Worm (Caenorhabditis elegans) whole organism, young adult: ENCODE data around the gene C02F12.5.

Experiments
- F10E7.11 ChIP-seq: sonication (generic microtip); optimal IDR thresholded peaks from 2 replicates; lab custom pipeline; 2017; ENCODE audit warnings: mild to moderate bottlenecking, missing genetic modification characterization, moderate library complexity, missing compliant biosample characterization
- F22D6.2 ChIP-seq: sonication (generic microtip); optimal IDR thresholded peaks from 2 replicates; lab custom pipeline; 2016; ENCODE audit warnings: mild to moderate bottlenecking, missing genetic modification characterization, missing compliant biosample characterization
- F57A8.1 ChIP-seq: fragments of 200-800 bp; sonication (Bioruptor generic); optimal IDR thresholded peaks from 2 replicates; lab custom pipeline; 2018; ENCODE audit warnings: mild to moderate bottlenecking, missing genetic modification characterization, moderate library complexity, missing compliant biosample characterization
- K11D2.4 ChIP-seq: fragments of 200-800 bp; sonication (Bioruptor generic); IDR thresholded peaks from 2 replicates; pipeline ENCODE4 v1.3.6; 2022; ENCODE audit warnings: missing genetic modification reagents, missing genetic modification characterization, missing compliant biosample characterization
- T07F8.4 ChIP-seq: sonication (generic microtip); optimal IDR thresholded peaks from 2 replicates; lab custom pipeline; 2016; ENCODE audit warnings: mild to moderate bottlenecking, missing genetic modification characterization, moderate library complexity, missing compliant biosample characterization
- T26A5.8 ChIP-seq: sonication (generic microtip); optimal IDR thresholded peaks from 2 replicates; lab custom pipeline; 2016; ENCODE audit warnings: missing genetic modification characterization, missing compliant biosample characterization
- Y53F4B.3 ChIP-seq: fragments of 200-800 bp; sonication (Bioruptor generic); IDR thresholded peaks from 2 replicates; pipeline ENCODE4 v1.3.6; 2022; ENCODE audit warnings: missing genetic modification reagents, missing genetic modification characterization, missing compliant biosample characterization
- Y53G8AR.9 ChIP-seq: fragments of 200-800 bp; sonication (Bioruptor generic); conservative IDR thresholded peaks from 2 replicates; pipeline ENCODE4 v1.3.6; 2022; ENCODE audit warnings: missing genetic modification reagents, missing genetic modification characterization, missing compliant biosample characterization
- ama-1 ChIP-seq, 3 experiments: fragments of 150-350 bp in 1 of 3; sonication (generic microtip) in 2 of 3; optimal IDR thresholded peaks; 2 replicates each; lab custom pipeline; 2014 to 2018; ENCODE audit warnings: missing biosample characterization in 2 of 3, missing genetic modification characterization in 2 of 3, missing genetic modification reagents in 2 of 3
- attf-6 ChIP-seq: fragments of 200-800 bp; sonication (Bioruptor generic); IDR thresholded peaks from 2 replicates; pipeline ENCODE4 v1.3.6; 2022; ENCODE audit warnings: missing genetic modification reagents, missing genetic modification characterization, missing compliant biosample characterization
- ccch-3 ChIP-seq: fragments of 200-800 bp; sonication (Bioruptor generic); optimal IDR thresholded peaks from 2 replicates; lab custom pipeline; 2018; ENCODE audit warnings: mild to moderate bottlenecking, missing genetic modification characterization, missing compliant biosample characterization
- cebp-1 ChIP-seq, 2 experiments: fragments of 200-800 bp in 1 of 2; sonication (Bioruptor generic) in 1 of 2; sonication (generic microtip) in 1 of 2; IDR thresholded peaks in 1 of 2; optimal IDR thresholded peaks in 1 of 2; 2 replicates each; pipeline versions ENCODE4 v1.3.6 to Lab custom; 2017 to 2022; ENCODE audit warnings: missing compliant biosample characterization in 2 of 2, missing genetic modification characterization in 2 of 2, mild to moderate bottlenecking in 1 of 2, missing genetic modification reagents in 1 of 2, moderate library complexity in 1 of 2
- ceh-79 ChIP-seq: sonication (generic microtip); optimal IDR thresholded peaks from 2 replicates; lab custom pipeline; 2017; ENCODE audit warnings: mild to moderate bottlenecking, missing genetic modification characterization, missing compliant biosample characterization
- chd-7 ChIP-seq: sonication (generic microtip); optimal IDR thresholded peaks from 2 replicates; lab custom pipeline; 2016; ENCODE audit warnings: mild to moderate bottlenecking, missing genetic modification characterization, moderate library complexity, missing compliant biosample characterization
- fkh-3 ChIP-seq: sonication (generic microtip); optimal IDR thresholded peaks from 2 replicates; lab custom pipeline; 2016; ENCODE audit warnings: mild to moderate bottlenecking, missing genetic modification characterization, missing compliant biosample characterization
- gei-17 ChIP-seq: fragments of 200-800 bp; sonication (Bioruptor generic); optimal IDR thresholded peaks from 2 replicates; lab custom pipeline; 2018; ENCODE audit warnings: mild to moderate bottlenecking, missing genetic modification characterization, missing compliant biosample characterization
- him-1 ChIP-seq: sonication (generic microtip); optimal IDR thresholded peaks from 2 replicates; lab custom pipeline; 2016; ENCODE audit warnings: missing genotype, missing genetic modification reagents, missing genetic modification characterization, missing compliant biosample characterization
- lag-1 ChIP-seq: fragments of 200-800 bp; sonication (Bioruptor generic); IDR thresholded peaks from 2 replicates; pipeline ENCODE4 v1.3.6; 2022; ENCODE audit warnings: missing genetic modification reagents, missing genetic modification characterization, missing compliant biosample characterization
- lin-26 ChIP-seq: fragments of 200-800 bp; sonication (Bioruptor generic); IDR thresholded peaks from 2 replicates; pipeline ENCODE4 v1.3.6; 2022; ENCODE audit warnings: missing genetic modification reagents, missing genetic modification characterization, missing compliant biosample characterization
- lin-40 ChIP-seq: sonication (generic microtip); optimal IDR thresholded peaks from 2 replicates; lab custom pipeline; 2016; ENCODE audit warnings: missing genetic modification characterization, mild to moderate bottlenecking, missing compliant biosample characterization, missing genotype, missing genetic modification reagents
- lsl-1 ChIP-seq: fragments of 200-800 bp; sonication (Bioruptor generic); optimal IDR thresholded peaks from 2 replicates; lab custom pipeline; 2018; ENCODE audit warnings: mild to moderate bottlenecking, missing genetic modification characterization, moderate library complexity, missing compliant biosample characterization
- madf-10 ChIP-seq: sonication (generic microtip); optimal IDR thresholded peaks from 2 replicates; lab custom pipeline; 2016; ENCODE audit warnings: mild to moderate bottlenecking, missing genetic modification characterization, missing compliant biosample characterization
- madf-3 ChIP-seq: fragments of 200-800 bp; sonication (Bioruptor generic); IDR thresholded peaks from 2 replicates; pipeline ENCODE4 v1.3.6; 2022; ENCODE audit warnings: missing genetic modification reagents, missing genetic modification characterization, missing compliant biosample characterization
- mel-28 ChIP-seq: sonication (generic microtip); optimal IDR thresholded peaks from 2 replicates; lab custom pipeline; 2016; ENCODE audit warnings: borderline replicate concordance, mild to moderate bottlenecking, missing genetic modification characterization, missing compliant biosample characterization
- nfya-1 ChIP-seq: sonication (generic microtip); optimal IDR thresholded peaks from 2 replicates; lab custom pipeline; 2017; ENCODE audit warnings: antibody characterized with exemption, missing compliant biosample characterization, missing genetic modification characterization, borderline replicate concordance; ENCODE audit not compliant: insufficient read depth
- nfyb-1 ChIP-seq: fragments of 200-800 bp; sonication (Bioruptor generic); IDR thresholded peaks from 2 replicates; pipeline ENCODE4 v1.3.6; 2022; ENCODE audit warnings: missing genetic modification reagents, missing genetic modification characterization, missing compliant biosample characterization
- nhr-27 ChIP-seq: fragments of 200-800 bp; sonication (Bioruptor generic); optimal IDR thresholded peaks from 2 replicates; lab custom pipeline; 2018; ENCODE audit warnings: mild to moderate bottlenecking, missing genetic modification characterization, moderate library complexity, missing compliant biosample characterization
- pha-4 ChIP-seq: fragments of 150-350 bp; sonication (generic microtip); optimal IDR thresholded peaks from 2 replicates; lab custom pipeline; 2014; ENCODE audit warnings: missing biosample characterization, missing genetic modification reagents, missing genetic modification characterization
- rpc-1 ChIP-seq, 2 experiments: fragments of 150-350 bp in 1 of 2; sonication (generic microtip) in 1 of 2; optimal IDR thresholded peaks; 2 replicates each; lab custom pipeline; 2014 to 2018; ENCODE audit warnings: missing biosample characterization in 1 of 2, missing genetic modification characterization in 1 of 2, missing genetic modification reagents in 1 of 2, missing genotype in 1 of 2
- sdz-38 ChIP-seq: sonication (generic microtip); optimal IDR thresholded peaks from 2 replicates; lab custom pipeline; 2016; ENCODE audit warnings: missing genotype, missing genetic modification characterization, missing compliant biosample characterization
- sea-2 ChIP-seq: fragments of 200-800 bp; sonication (Bioruptor generic); IDR thresholded peaks from 2 replicates; pipeline ENCODE4 v1.3.6; 2022; ENCODE audit warnings: missing genetic modification characterization, missing compliant biosample characterization
- snpc-3.4 ChIP-seq: sonication (generic microtip); optimal IDR thresholded peaks from 2 replicates; lab custom pipeline; 2017; ENCODE audit warnings: missing genetic modification characterization, mild to moderate bottlenecking, missing compliant biosample characterization, antibody characterized with exemption, moderate library complexity, missing genotype, missing genetic modification reagents
- tbx-9 ChIP-seq: sonication (generic microtip); optimal IDR thresholded peaks from 2 replicates; lab custom pipeline; 2016; ENCODE audit warnings: borderline replicate concordance, missing genetic modification characterization, inconsistent platforms, missing compliant biosample characterization
- unc-130 ChIP-seq: sonication (generic microtip); optimal IDR thresholded peaks from 2 replicates; lab custom pipeline; 2016; ENCODE audit warnings: missing genetic modification reagents, missing genetic modification characterization, missing compliant biosample characterization
- zim-3 ChIP-seq: sonication (generic microtip); optimal IDR thresholded peaks from 2 replicates; lab custom pipeline; 2017; ENCODE audit warnings: mild to moderate bottlenecking, missing genetic modification characterization, moderate library complexity, missing compliant biosample characterization
- ztf-25 ChIP-seq: fragments of 200-800 bp; sonication (Bioruptor generic); IDR thresholded peaks from 2 replicates; pipeline ENCODE4 v1.3.6; 2022; ENCODE audit warnings: missing genetic modification reagents, missing genetic modification characterization, missing compliant biosample characterization
- ztf-26 ChIP-seq: sonication (generic microtip); optimal IDR thresholded peaks from 2 replicates; lab custom pipeline; 2017; ENCODE audit warnings: missing genetic modification characterization, missing compliant biosample characterization
- ztf-3 ChIP-seq: fragments of 200-800 bp; sonication (Bioruptor generic); optimal IDR thresholded peaks from 2 replicates; lab custom pipeline; 2018; ENCODE audit warnings: mild to moderate bottlenecking, missing genetic modification characterization, missing compliant biosample characterization

The C02F12.5 gene

DNA sequence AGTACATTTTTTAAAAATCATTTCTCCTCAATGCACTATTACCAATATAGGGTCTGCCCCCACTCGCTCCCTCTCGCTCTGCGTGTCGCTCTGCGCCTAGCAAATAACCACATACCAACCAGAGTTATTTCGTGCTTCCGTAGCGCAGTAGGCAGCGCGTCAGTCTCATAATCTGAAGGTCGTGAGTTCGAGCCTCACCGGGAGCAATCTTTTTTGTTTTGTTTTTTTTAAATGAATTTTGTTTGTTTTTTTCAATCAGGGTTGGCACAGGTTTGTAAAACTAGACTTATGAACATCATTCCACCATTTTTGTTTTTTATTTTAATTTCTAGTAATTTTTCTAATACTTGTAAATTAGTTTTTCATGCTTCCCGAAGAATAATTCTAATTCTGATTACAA lies 25.7 kb upstream of the C02F12.5 start (continued):
- no peak for TF ChIP-seq fkh-3
- peak; percentile 65 for TF ChIP-seq zim-3
- no peak for TF ChIP-seq pha-4 (tag; lab: Kevin White, UChicago)
- 0 out of 2 replicates have a peak, but pooled peaks have one; percentile 73 for TF ChIP-seq ztf-25 (GFP tag; lab: Robert Waterston, UW)
- TF ChIP-seq lin-40 (tag; lab: Kevin White, UChicago) = peak; percentile 74
- peak; percentile 13 for TF ChIP-seq lsl-1 (GFP tag; lab: Kevin White, UChicago)
- peak; percentile 77 for TF ChIP-seq snpc-3.4 (tag; lab: Kevin White, UChicago)
- no peak for TF ChIP-seq F57A8.1 (GFP tag; lab: Kevin White, UChicago)
- no peak for TF ChIP-seq attf-6 (GFP tag; lab: Robert Waterston, UW)
- TF ChIP-seq madf-10 (tag; lab: Kevin White, UChicago) = peak; percentile 80
- peak; percentile 71 for TF ChIP-seq T07F8.4 (tag; lab: Kevin White, UChicago)
- 0 out of 2 replicates have a peak, but pooled peaks have one; percentile 34 for TF ChIP-seq sea-2 (GFP tag; lab: Robert Waterston, UW)
- no peak for TF ChIP-seq lag-1 (GFP tag; lab: Robert Waterston, UW)
- TF ChIP-seq ztf-26 (tag; lab: Kevin White, UChicago) = peak; percentile 62
- TF ChIP-seq unc-130 (GFP tag; lab: Kevin White, UChicago) = peak; percentile 50
- TF ChIP-seq T26A5.8 = peak; percentile 58
- TF ChIP-seq rpc-1 (optimal IDR thresholded peaks at IDR 0.05; lab: Kevin White, UChicago) = peak; percentile 95
- peak; percentile 97 for TF ChIP-seq rpc-1 (tag; optimal IDR thresholded peaks at IDR 0.05; lab: Kevin White, UChicago)
- TF ChIP-seq him-1 (tag; lab: Kevin White, UChicago) = peak; percentile 98
- TF ChIP-seq Y53G8AR.9 (GFP tag; lab: Robert Waterston, UW) = no peak
- no peak for TF ChIP-seq ztf-3 (GFP tag; lab: Kevin White, UChicago)
- no peak for TF ChIP-seq ccch-3 (GFP tag; lab: Kevin White, UChicago)
- no peak for TF ChIP-seq nhr-27
- no peak for TF ChIP-seq tbx-9 (tag; lab: Kevin White, UChicago)
- TF ChIP-seq F10E7.11 (tag; lab: Kevin White, UChicago) = peak; percentile 25
- peak; percentile 78 for TF ChIP-seq chd-7 (tag; lab: Kevin White, UChicago)
- peak; percentile 83 for TF ChIP-seq nfyb-1 (GFP tag; lab: Robert Waterston, UW)
- peak; percentile 16 for TF ChIP-seq ceh-79 (tag; lab: Kevin White, UChicago)
- TF ChIP-seq F22D6.2 (tag; lab: Kevin White, UChicago) = no peak
- TF ChIP-seq gei-17 (GFP tag; lab: Kevin White, UChicago) = peak; percentile 63
- peak; percentile 53 for TF ChIP-seq mel-28
- TF ChIP-seq sdz-38 (tag; lab: Kevin White, UChicago) = no peak

DNA sequence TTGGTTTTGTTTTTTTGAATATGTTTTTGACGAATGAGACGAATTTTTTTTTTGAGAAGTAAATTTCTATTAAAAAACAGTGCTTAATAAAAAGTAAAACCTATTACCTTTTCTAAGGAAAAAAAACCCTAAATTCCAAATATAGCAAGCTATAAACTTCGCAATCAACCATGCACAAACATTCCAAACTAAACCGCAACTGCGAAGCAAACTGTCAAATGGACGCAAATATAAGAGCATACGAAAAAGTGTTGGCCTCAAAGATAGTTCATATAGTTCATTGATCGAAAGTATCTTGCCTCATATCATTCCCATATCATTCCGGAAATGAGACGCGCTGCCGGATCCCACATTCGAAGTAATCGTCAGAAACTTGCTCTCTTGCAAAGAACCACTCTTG lies 24.7 kb upstream of the C02F12.5 start, which contains the start of gene C01C4.3:
C01C4.3 (plus strand) TSS at position 301 of the 400 bp plus-strand sequence.
- no peak for TF ChIP-seq ama-1 (optimal IDR thresholded peaks at IDR 0.05; lab: Kevin White, UChicago)
- no peak for TF ChIP-seq ama-1 (GFP tag; optimal IDR thresholded peaks at IDR 0.05; lab: Kevin White, UChicago)
- no peak for TF ChIP-seq K11D2.4 (GFP tag; lab: Robert Waterston, UW)
- TF ChIP-seq madf-3 (GFP tag; lab: Robert Waterston, UW) = no peak
- TF ChIP-seq Y53F4B.3 (GFP tag; lab: Robert Waterston, UW) = no peak

DNA sequence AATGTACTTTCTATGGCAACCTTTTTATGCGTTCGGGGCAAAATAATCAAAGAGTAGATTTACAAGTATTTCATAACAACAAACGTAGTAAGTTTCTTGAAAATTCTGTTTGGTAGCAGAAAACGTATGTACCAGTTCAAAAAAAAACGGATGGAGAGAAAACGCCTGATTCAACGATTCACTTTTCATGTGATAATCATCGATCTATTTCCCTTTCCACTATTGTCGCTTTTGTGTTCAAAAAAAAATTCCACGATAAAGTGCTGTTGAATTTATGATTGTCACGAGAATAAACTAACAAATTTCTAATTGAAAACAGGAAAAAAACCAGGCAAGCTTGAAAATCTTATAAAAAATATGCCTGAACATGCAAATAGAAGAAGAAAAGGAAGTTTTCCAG lies 23.9 kb upstream of the C02F12.5 start:
- no peak for TF ChIP-seq cebp-1 (GFP tag; IDR thresholded peaks at IDR 0.05; lab: Robert Waterston, UW)
- TF ChIP-seq cebp-1 (tag; optimal IDR thresholded peaks at IDR 0.05; lab: Kevin White, UChicago) = peak; percentile 49
- TF ChIP-seq lin-26 = 0 out of 2 replicates have a peak, but pooled peaks have one; percentile 19
- no peak for TF ChIP-seq nfya-1 (tag; lab: Kevin White, UChicago)
- no peak for TF ChIP-seq chd-7 (tag; lab: Kevin White, UChicago)
